Worm (Caenorhabditis elegans): Measurements from ENCODE around the gene egl-5.

Gene egl-5

ce11 chrIII:7772901-7773300, 41.3 kb upstream of the egl-5 start, which contains the start of the genes ZK686.6 and ZK686.1:
Gene ZK686.6, minus strand, starts transcription at chrIII:7773001.
Gene ZK686.1, plus strand, starts transcription at chrIII:7773134.
- TF ChIP-seq ceh-91 (GFP tag; IDR thresholded peaks at IDR 0.05): peak; percentile 56; the same call in 1 of the 2 replicates
- TF ChIP-seq tbx-9 (tag; optimal IDR thresholded peaks at IDR 0.05; ENCODE audit: borderline replicate concordance): no peak

DNA sequence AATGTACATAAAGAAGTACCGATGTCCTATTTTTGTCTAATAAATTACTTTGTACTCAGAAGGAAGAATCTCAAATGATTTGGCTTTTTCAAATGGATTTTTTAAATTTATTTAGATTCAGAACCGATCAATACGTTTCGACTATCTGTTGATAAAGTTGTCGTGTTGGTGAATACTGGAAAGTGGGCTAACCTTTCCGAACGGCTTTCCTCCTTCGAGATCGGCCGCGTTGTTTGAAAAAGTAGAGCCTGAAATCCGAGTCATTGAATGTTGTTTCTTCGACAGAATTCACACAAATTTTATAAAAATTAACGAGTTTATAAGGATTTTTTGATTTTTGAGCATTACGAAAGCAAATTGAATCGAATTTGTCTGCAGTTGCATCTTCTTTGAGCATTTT, 40.4 kb upstream of the egl-5 start:
- no peak for TF ChIP-seq ama-1 (optimal IDR thresholded peaks at IDR 0.05)
- TF ChIP-seq ama-1 (GFP tag; optimal IDR thresholded peaks at IDR 0.05): peak in 1 of 2 experiments; percentile 36
- no peak for TF ChIP-seq ztf-28 (GFP tag; IDR thresholded peaks at IDR 0.05)
- TF ChIP-seq madf-6 (GFP tag; IDR thresholded peaks at IDR 0.05): no peak
- peak; percentile 12 for TF ChIP-seq F49E8.2 (tag; optimal IDR thresholded peaks at IDR 0.05; ENCODE audit: insufficient read depth)
- TF ChIP-seq hsf-1 (GFP tag; IDR thresholded peaks at IDR 0.05): peak; percentile 61; the same call in 1 of the 2 replicates
- TF ChIP-seq him-1 (tag; optimal IDR thresholded peaks at IDR 0.05): peak; percentile 59
- peak; percentile 36 for TF ChIP-seq hrde-1 (tag; optimal IDR thresholded peaks at IDR 0.05; ENCODE audit: borderline replicate concordance)

- TF ChIP-seq gei-17 (GFP tag; optimal IDR thresholded peaks at IDR 0.05): no peak
- TF ChIP-seq lsl-1 (GFP tag; optimal IDR thresholded peaks at IDR 0.05): peak; percentile 61
Measured at ce11 chrIII:7775983-7776440, 38.2 kb upstream of the egl-5 start, which contains the start of gene bath-15. Gene bath-15, minus strand, starts transcription at chrIII:7776033.

ce11 chrIII:7778530-7778929, 35.6 kb upstream of the egl-5 start:
- TF ChIP-seq mes-4 (tag; optimal IDR thresholded peaks at IDR 0.05) (no peak), repo-1 (tag; optimal IDR thresholded peaks at IDR 0.05) (no peak)

- no peak for TF ChIP-seq F55B11.4 (tag; optimal IDR thresholded peaks at IDR 0.05; ENCODE audit: borderline replicate concordance, insufficient read depth)
- TF ChIP-seq athp-1 (tag; optimal IDR thresholded peaks at IDR 0.05): no peak
Measured at ce11 chrIII:7779313-7779712, 34.9 kb upstream of the egl-5 start.

DNA sequence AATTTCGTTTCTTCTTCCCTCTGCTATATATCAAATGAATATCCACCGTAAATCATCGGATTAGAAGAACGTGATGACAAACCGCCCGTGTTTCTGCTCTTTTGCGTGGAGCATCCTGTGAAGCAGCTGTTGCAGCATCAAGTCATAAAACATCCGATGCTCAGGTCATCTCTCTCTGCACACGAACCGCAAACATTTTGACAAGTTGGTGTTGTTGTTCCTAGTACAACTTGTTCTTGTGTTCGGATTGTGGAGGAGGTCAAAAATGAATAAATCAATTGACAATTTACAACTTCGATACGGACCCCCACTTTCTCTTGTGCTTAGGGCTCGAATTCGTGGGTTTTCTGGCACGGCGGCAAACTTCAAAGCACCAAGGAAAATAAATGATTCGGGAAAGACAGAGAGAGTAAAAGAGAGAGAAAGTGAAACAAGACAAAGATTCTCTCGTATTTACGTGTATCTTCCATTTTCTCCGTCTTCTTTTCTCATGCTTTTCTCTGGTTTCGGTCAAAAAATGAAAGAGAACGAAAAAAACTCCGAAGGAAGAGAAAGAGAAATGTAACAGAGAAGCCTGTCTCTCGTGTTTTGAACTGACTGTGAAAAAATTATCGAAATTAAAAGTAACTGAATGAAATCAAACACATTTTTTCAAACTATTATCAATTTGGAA, 33.5 kb upstream of the egl-5 start:
- TF ChIP-seq tlf-1 (GFP tag; optimal IDR thresholded peaks at IDR 0.05) (no peak), nhr-27 (tag; optimal IDR thresholded peaks at IDR 0.05) (no peak), snpc-1.3 (tag; optimal IDR thresholded peaks at IDR 0.05; ENCODE audit: insufficient read depth) (no peak), lsy-27 (tag; optimal IDR thresholded peaks at IDR 0.05; ENCODE audit: borderline replicate concordance, insufficient read depth) (no peak), F37B4.10 (GFP tag; IDR thresholded peaks at IDR 0.05) (no peak), fkh-3 (tag; optimal IDR thresholded peaks at IDR 0.05) (no peak), pha-4 (tag; optimal IDR thresholded peaks at IDR 0.05) (no peak), let-607 (tag; optimal IDR thresholded peaks at IDR 0.05) (no peak), nhr-120 (GFP tag; IDR thresholded peaks at IDR 0.05) (no peak), F33H1.4 (GFP tag; IDR thresholded peaks at IDR 0.05) (no peak), mel-28 (tag; optimal IDR thresholded peaks at IDR 0.05; ENCODE audit: borderline replicate concordance) (no peak), Y56A3A.18 (GFP tag; IDR thresholded peaks at IDR 0.05) (no peak), sea-2 (GFP tag; IDR thresholded peaks at IDR 0.05) (no peak), attf-5 (GFP tag; optimal IDR thresholded peaks at IDR 0.05) (no peak), pbrm-1 (GFP tag; IDR thresholded peaks at IDR 0.05) (no peak), T07F8.4 (tag; optimal IDR thresholded peaks at IDR 0.05) (no peak), egl-18 (GFP tag; IDR thresholded peaks at IDR 0.05) (no peak), athp-1 (tag; optimal IDR thresholded peaks at IDR 0.05) (no peak), lin-35 (GFP tag; optimal IDR thresholded peaks at IDR 0.05) (no peak)

Data from whole organism, young adult.